Worm (Caenorhabditis elegans) whole organism, L1 larva: ENCODE results near the gene F22F1.2.

Source experiments
- C04F5.9 ChIP-seq: sonication (generic microtip); optimal IDR thresholded peaks from 2 replicates; lab custom pipeline; 2016; ENCODE audit warnings: missing genetic modification characterization, missing compliant biosample characterization
- C16A3.4 ChIP-seq: fragments of 150-350 bp; optimal IDR thresholded peaks from 2 replicates; lab custom pipeline; 2014; ENCODE audit warnings: missing biosample characterization, missing genetic modification characterization
- Y116A8C.19 ChIP-seq: sonication (generic microtip); optimal IDR thresholded peaks from 2 replicates; lab custom pipeline; 2016; ENCODE audit warnings: missing compliant biosample characterization, missing genetic modification characterization, borderline replicate concordance
- alr-1 ChIP-seq: fragments of 200-800 bp; sonication (Bioruptor generic); optimal IDR thresholded peaks from 2 replicates; lab custom pipeline; 2018; ENCODE audit warnings: borderline replicate concordance, mild to moderate bottlenecking, missing genetic modification characterization, missing compliant biosample characterization
- aly-2 ChIP-seq: fragments of 150-350 bp; optimal IDR thresholded peaks from 2 replicates; lab custom pipeline; 2014; ENCODE audit warnings: missing biosample characterization, missing genetic modification characterization
- blmp-1 ChIP-seq: fragments of 150-350 bp; optimal IDR thresholded peaks from 2 replicates; lab custom pipeline; 2014; ENCODE audit warnings: missing biosample characterization, missing genetic modification characterization
- ceh-82 ChIP-seq, 3 experiments: fragments of 150-350 bp in 1 of 3; sonication (generic microtip) in 2 of 3; optimal IDR thresholded peaks; 2 replicates each; lab custom pipeline; 2014 to 2017; ENCODE audit warnings: missing biosample characterization in 3 of 3, missing genetic modification characterization in 3 of 3
- ceh-90 ChIP-seq: sonication (generic microtip); optimal IDR thresholded peaks from 2 replicates; lab custom pipeline; 2016; ENCODE audit warnings: missing genetic modification characterization, missing compliant biosample characterization
- ces-1 ChIP-seq: fragments of 150-350 bp; optimal IDR thresholded peaks from 2 replicates; lab custom pipeline; 2014; ENCODE audit warnings: missing biosample characterization, missing genetic modification reagents, missing genetic modification characterization
- dpl-1 ChIP-seq, 3 experiments: fragments of 150-350 bp in 2 of 3; sonication (generic microtip) in 1 of 3; optimal IDR thresholded peaks; 2 replicates each; lab custom pipeline; 2014 to 2017; ENCODE audit warnings: missing biosample characterization in 3 of 3, missing genetic modification characterization in 3 of 3, missing genetic modification reagents in 3 of 3
- efl-1 ChIP-seq, 4 experiments: fragments of 150-350 bp; optimal IDR thresholded peaks in 3 of 4; peaks in 1 of 4; 1 replicate in 1 of 4; 2 replicates in 3 of 4; lab custom pipeline; 2014; ENCODE audit warnings: missing biosample characterization in 2 of 4, missing genetic modification characterization in 2 of 4, missing genetic modification reagents in 2 of 4
- egl-27 ChIP-seq, 2 experiments: fragments of 150-350 bp in 1 of 2; sonication (generic microtip); optimal IDR thresholded peaks; 3 replicates each; lab custom pipeline; 2017 to 2018; ENCODE audit warnings: missing biosample characterization in 2 of 2, missing genetic modification characterization in 2 of 2, missing genetic modification reagents in 2 of 2
- elt-2 ChIP-seq: sonication (generic microtip); optimal IDR thresholded peaks from 2 replicates; lab custom pipeline; 2016; ENCODE audit warnings: missing genetic modification characterization, mild to moderate bottlenecking, inconsistent platforms, missing compliant biosample characterization, missing genetic modification reagents
- elt-3 ChIP-seq, 6 experiments: fragments of 150-350 bp in 1 of 6; sonication (generic microtip); optimal IDR thresholded peaks; 2 replicates each; lab custom pipeline; 2017 to 2018; ENCODE audit warnings: missing biosample characterization in 6 of 6, missing genetic modification characterization in 6 of 6, inconsistent platforms in 1 of 6
- fkh-8 ChIP-seq: sonication (generic microtip); optimal IDR thresholded peaks from 2 replicates; lab custom pipeline; 2016; ENCODE audit warnings: mild to moderate bottlenecking, missing genetic modification characterization, missing compliant biosample characterization
- fos-1 ChIP-seq: fragments of 150-350 bp; optimal IDR thresholded peaks from 2 replicates; lab custom pipeline; 2014; ENCODE audit warnings: missing biosample characterization, missing genetic modification characterization
- hlh-17 ChIP-seq: fragments of 200-800 bp; sonication (Bioruptor generic); optimal IDR thresholded peaks from 2 replicates; lab custom pipeline; 2018; ENCODE audit warnings: missing genetic modification characterization, mild to moderate bottlenecking, missing compliant biosample characterization, moderate library complexity, borderline replicate concordance
- hpl-2 ChIP-seq: fragments of 150-350 bp; optimal IDR thresholded peaks from 2 replicates; lab custom pipeline; 2014; ENCODE audit warnings: missing biosample characterization, missing genetic modification reagents, missing genetic modification characterization
- jun-1 ChIP-seq: fragments of 150-350 bp; optimal IDR thresholded peaks from 2 replicates; lab custom pipeline; 2014; ENCODE audit warnings: missing biosample characterization, missing genetic modification reagents, missing genetic modification characterization
- lin-14 ChIP-seq: fragments of 200-800 bp; sonication (Bioruptor generic); optimal IDR thresholded peaks from 2 replicates; lab custom pipeline; 2018; ENCODE audit warnings: mild to moderate bottlenecking, missing genetic modification characterization, moderate library complexity, missing compliant biosample characterization
- lin-35 ChIP-seq, 2 experiments: fragments of 150-350 bp; optimal IDR thresholded peaks; 2 replicates each; lab custom pipeline; 2014; ENCODE audit warnings: missing biosample characterization in 2 of 2, missing genetic modification characterization in 2 of 2, missing genetic modification reagents in 2 of 2
- lsy-2 ChIP-seq, 2 experiments: fragments of 150-350 bp; optimal IDR thresholded peaks; 2 replicates each; lab custom pipeline; 2014; ENCODE audit warnings: missing biosample characterization in 2 of 2, missing genetic modification characterization in 2 of 2
- mab-9 ChIP-seq: fragments of 200-800 bp; sonication (Bioruptor generic); IDR thresholded peaks from 2 replicates; pipeline ENCODE4 v1.3.6; 2022; ENCODE audit warnings: missing genetic modification reagents, missing genetic modification characterization, missing compliant biosample characterization
- mdl-1 ChIP-seq, 2 experiments: fragments of 150-350 bp; optimal IDR thresholded peaks; 2 replicates each; lab custom pipeline; 2014 to 2017; ENCODE audit warnings: missing biosample characterization in 2 of 2, missing genetic modification characterization in 2 of 2, inconsistent platforms in 1 of 2
- mef-2 ChIP-seq: fragments of 150-350 bp; optimal IDR thresholded peaks from 2 replicates; lab custom pipeline; 2014; ENCODE audit warnings: missing biosample characterization, missing genetic modification characterization
- nhr-20 ChIP-seq: sonication (generic microtip); optimal IDR thresholded peaks from 2 replicates; lab custom pipeline; 2016; ENCODE audit warnings: mild to moderate bottlenecking, missing genetic modification characterization, missing compliant biosample characterization
- nhr-237 ChIP-seq: fragments of 150-350 bp; optimal IDR thresholded peaks from 2 replicates; lab custom pipeline; 2014; ENCODE audit warnings: missing biosample characterization, missing genetic modification characterization
- nhr-77 ChIP-seq: fragments of 150-350 bp; optimal IDR thresholded peaks from 2 replicates; lab custom pipeline; 2014; ENCODE audit warnings: missing biosample characterization, missing genetic modification characterization
- nhr-85 ChIP-seq: sonication (generic microtip); peaks from one replicate; lab custom pipeline; 2016; ENCODE audit warnings: missing genetic modification characterization, inconsistent platforms, missing compliant biosample characterization
- nhr-90 ChIP-seq: sonication (generic microtip); optimal IDR thresholded peaks from 2 replicates; lab custom pipeline; 2016; ENCODE audit warnings: mild to moderate bottlenecking, missing genetic modification characterization, missing compliant biosample characterization; ENCODE audit not compliant: poor library complexity
- snu-23 ChIP-seq: sonication (generic microtip); optimal IDR thresholded peaks from 2 replicates; lab custom pipeline; 2016; ENCODE audit warnings: missing genetic modification characterization, missing compliant biosample characterization
- tlp-1 ChIP-seq: fragments of 150-350 bp; optimal IDR thresholded peaks from 2 replicates; lab custom pipeline; 2014; ENCODE audit warnings: missing biosample characterization, missing genetic modification characterization
- unc-86 ChIP-seq: sonication (generic microtip); optimal IDR thresholded peaks from 2 replicates; lab custom pipeline; 2016; ENCODE audit warnings: missing genetic modification characterization, missing compliant biosample characterization
- xbp-1 ChIP-seq: sonication (generic microtip); optimal IDR thresholded peaks from 2 replicates; lab custom pipeline; 2016; ENCODE audit warnings: missing genetic modification characterization, missing compliant biosample characterization
- zip-4 ChIP-seq: fragments of 200-800 bp; sonication (Bioruptor generic); optimal IDR thresholded peaks from 2 replicates; lab custom pipeline; 2018; ENCODE audit warnings: mild to moderate bottlenecking, missing genetic modification characterization, moderate library complexity, missing compliant biosample characterization
- ztf-4 ChIP-seq: fragments of 150-350 bp; optimal IDR thresholded peaks from 2 replicates; lab custom pipeline; 2014; ENCODE audit warnings: missing biosample characterization, missing genetic modification characterization

F22F1.2 gene

ce11 chrX:8150621-8151020, at the start of gene F22F1.2:
F22F1.2 (minus strand) TSS chrX:8150721.
- TF ChIP-seq ztf-4: no peak
- no peak for TF ChIP-seq alr-1 (tag; lab: Kevin White, UChicago)

- TF ChIP-seq fos-1: no peak
- peak; percentile 97 for TF ChIP-seq blmp-1 (tag; lab: Kevin White, UChicago)
- TF ChIP-seq ztf-4: no peak
- TF ChIP-seq lin-14 (GFP tag; lab: Kevin White, UChicago): peak; percentile 28
- TF ChIP-seq nhr-85: peak; percentile 74
- no peak for TF ChIP-seq mef-2
- TF ChIP-seq ces-1 (GFP tag; lab: Kevin White, UChicago): no peak
Measured at ce11 chrX:8200206-8200605, 49.7 kb upstream of the F22F1.2 start.

ce11 chrX:8193213-8193612, 42.7 kb upstream of the F22F1.2 start:
- TF ChIP-seq nhr-237 (tag; lab: Kevin White, UChicago) (no peak), jun-1 (tag; lab: Kevin White, UChicago) (no peak), mdl-1 (tag; optimal IDR thresholded peaks at IDR 0.05; lab: Kevin White, UChicago) (no peak), C04F5.9 (tag; lab: Kevin White, UChicago) (no peak), elt-2 (tag; lab: Kevin White, UChicago) (peak; percentile 44), blmp-1 (tag; lab: Kevin White, UChicago) (peak; percentile 29), lin-35 (GFP tag; optimal IDR thresholded peaks at IDR 0.05; lab: Kevin White, UChicago) (peak in 1 of 2 experiments; percentile 35), zip-4 (GFP tag; lab: Kevin White, UChicago) (no peak), mab-9 (no peak)
- TF ChIP-seq, all 84 proteins: peak for 3

ce11 chrX:8185037-8185436, 34.5 kb upstream of the F22F1.2 start, which contains the start of gene C17H11.5:
C17H11.5 (minus strand) TSS chrX:8185137.
- TF ChIP-seq xbp-1 (tag; lab: Kevin White, UChicago) (no peak), egl-27 (tag; optimal IDR thresholded peaks at IDR 0.05; lab: Kevin White, UChicago) (no peak), nhr-90 (tag; lab: Kevin White, UChicago) (no peak), mef-2 (no peak), aly-2 (tag; lab: Kevin White, UChicago) (no peak), dpl-1 (GFP tag; optimal IDR thresholded peaks at IDR 0.05; lab: Kevin White, UChicago) (no peak), alr-1 (tag; lab: Kevin White, UChicago) (no peak), ceh-82 (tag; optimal IDR thresholded peaks at IDR 0.05; lab: Kevin White, UChicago) (no peak), mab-9 (no peak), ceh-90 (no peak), Y116A8C.19 (tag; lab: Kevin White, UChicago) (no peak)
- TF ChIP-seq, all 84 proteins: peak for 0

ce11 chrX:8181590-8182311, 31.2 kb upstream of the F22F1.2 start, which contains the start of gene C17H11.4:
C17H11.4 (minus strand) TSS chrX:8181640.
- TF ChIP-seq nhr-85: peak; percentile 10
- TF ChIP-seq, all 84 proteins: peak for 1; not testable (repeated sequence) for 83

ce11 chrX:8173610-8174009, 23.1 kb upstream of the F22F1.2 start, which contains the start of gene C17H11.1:
C17H11.1 (plus strand) TSS chrX:8173910.
- TF ChIP-seq hpl-2: no peak

- TF ChIP-seq nhr-20 (tag; lab: Kevin White, UChicago) (peak; percentile 2), efl-1 (optimal IDR thresholded peaks at IDR 0.05; lab: Kevin White, UChicago) (no peak), efl-1 (GFP tag; optimal IDR thresholded peaks at IDR 0.05 in 1 of 2; lab: Kevin White, UChicago) (peak in 1 of 2 experiments; percentile 89), fkh-8 (tag; lab: Kevin White, UChicago) (no peak), unc-86 (no peak), ceh-82 (tag; optimal IDR thresholded peaks at IDR 0.05; lab: Kevin White, UChicago) (peak in 1 of 3 experiments; percentile 2), ces-1 (GFP tag; lab: Kevin White, UChicago) (no peak), snu-23 (GFP tag; lab: Kevin White, UChicago) (peak; percentile 38), C16A3.4 (peak; percentile 6), lsy-2 (tag; optimal IDR thresholded peaks at IDR 0.05; lab: Kevin White, UChicago) (peak in 1 of 2 experiments; percentile 51), hlh-17 (GFP tag; lab: Kevin White, UChicago) (no peak), blmp-1 (tag; lab: Kevin White, UChicago) (peak; percentile 43), lin-35 (GFP tag; optimal IDR thresholded peaks at IDR 0.05; lab: Kevin White, UChicago) (peak in 1 of 2 experiments; percentile 45), mef-2 (no peak), nhr-77 (tag; lab: Kevin White, UChicago) (no peak), tlp-1 (tag; lab: Kevin White, UChicago) (no peak), elt-3 (tag; optimal IDR thresholded peaks at IDR 0.05; lab: Kevin White, UChicago) (peak in 1 of 6 experiments; percentile 5), lin-14 (GFP tag; lab: Kevin White, UChicago) (peak; percentile 42)
- TF ChIP-seq, all 84 proteins: peak for 10
Measured at ce11 chrX:8169534-8169933, 19.0 kb upstream of the F22F1.2 start, which contains the start of gene C17H11.2. C17H11.2 (plus strand) TSS chrX:8169930.
